Worm (Caenorhabditis elegans) whole organism, late embryonic: Measurements from ENCODE around the gene nas-11.

Experiments
- ahr-1 ChIP-seq: sonication (generic microtip); optimal IDR thresholded peaks from 2 replicates; lab custom pipeline; 2016; ENCODE audit warnings: missing genetic modification characterization, missing compliant biosample characterization
- ama-1 ChIP-seq: fragments of 150-350 bp; optimal IDR thresholded peaks from 2 replicates; lab custom pipeline; 2014
- ceh-14 ChIP-seq: sonication (generic microtip); optimal IDR thresholded peaks from 2 replicates; lab custom pipeline; 2016; ENCODE audit warnings: missing genotype, missing genetic modification characterization, missing compliant biosample characterization
- ceh-18 ChIP-seq: sonication (generic microtip); optimal IDR thresholded peaks from 2 replicates; lab custom pipeline; 2016; ENCODE audit warnings: missing genetic modification characterization, missing compliant biosample characterization
- ceh-22 ChIP-seq: sonication (generic microtip); optimal IDR thresholded peaks from 2 replicates; lab custom pipeline; 2017; ENCODE audit warnings: missing biosample characterization, missing genetic modification characterization
- ceh-24 ChIP-seq: sonication (generic microtip); optimal IDR thresholded peaks from 2 replicates; lab custom pipeline; 2016; ENCODE audit warnings: mild to moderate bottlenecking, missing genetic modification characterization, missing compliant biosample characterization
- ceh-31 ChIP-seq: sonication (generic microtip); optimal IDR thresholded peaks from 2 replicates; lab custom pipeline; 2016; ENCODE audit warnings: missing genetic modification characterization, missing compliant biosample characterization
- ceh-48 ChIP-seq: sonication (generic microtip); optimal IDR thresholded peaks from 2 replicates; lab custom pipeline; 2016; ENCODE audit warnings: missing genetic modification characterization, inconsistent platforms, missing compliant biosample characterization
- ceh-6 ChIP-seq: fragments of 200-800 bp; sonication (Bioruptor generic); optimal IDR thresholded peaks from 2 replicates; lab custom pipeline; 2018; ENCODE audit warnings: mild to moderate bottlenecking, missing genetic modification characterization, missing compliant biosample characterization
- dmd-4 ChIP-seq: sonication (generic microtip); optimal IDR thresholded peaks from 2 replicates; lab custom pipeline; 2016; ENCODE audit warnings: borderline replicate concordance, missing genetic modification characterization, missing compliant biosample characterization
- dve-1 ChIP-seq: sonication (generic microtip); optimal IDR thresholded peaks from 2 replicates; lab custom pipeline; 2017; ENCODE audit warnings: antibody characterized with exemption, mild to moderate bottlenecking, missing genetic modification characterization, missing compliant biosample characterization
- elt-2 ChIP-seq: sonication (generic microtip); optimal IDR thresholded peaks from 2 replicates; lab custom pipeline; 2016; ENCODE audit warnings: missing genetic modification reagents, missing genetic modification characterization, missing compliant biosample characterization
- eyg-1 ChIP-seq: sonication (generic microtip); optimal IDR thresholded peaks from 2 replicates; lab custom pipeline; 2016; ENCODE audit warnings: missing genotype, missing genetic modification characterization, missing compliant biosample characterization
- fkh-10 ChIP-seq: fragments of 150-350 bp; optimal IDR thresholded peaks from 2 replicates; lab custom pipeline; 2014; ENCODE audit warnings: missing biosample characterization, missing genetic modification reagents, missing genetic modification characterization
- fkh-6 ChIP-seq: sonication (generic microtip); optimal IDR thresholded peaks from 2 replicates; lab custom pipeline; 2016; ENCODE audit warnings: missing genetic modification characterization, missing compliant biosample characterization
- gmeb-2 ChIP-seq: sonication (generic microtip); optimal IDR thresholded peaks from 2 replicates; lab custom pipeline; 2016; ENCODE audit warnings: missing genetic modification characterization, inconsistent platforms, missing compliant biosample characterization
- hlh-15 ChIP-seq: sonication (generic microtip); optimal IDR thresholded peaks from 2 replicates; lab custom pipeline; 2016; ENCODE audit warnings: missing genetic modification characterization, missing compliant biosample characterization
- hlh-30 ChIP-seq: sonication (generic microtip); optimal IDR thresholded peaks from 2 replicates; lab custom pipeline; 2017; ENCODE audit warnings: antibody characterized with exemption, missing genetic modification characterization, missing compliant biosample characterization; ENCODE audit not compliant: insufficient read depth
- hlh-6 ChIP-seq: sonication (generic microtip); optimal IDR thresholded peaks from 2 replicates; lab custom pipeline; 2016; ENCODE audit warnings: missing genotype, missing genetic modification characterization, missing compliant biosample characterization
- lim-6 ChIP-seq: sonication (generic microtip); optimal IDR thresholded peaks from 2 replicates; lab custom pipeline; 2016; ENCODE audit warnings: missing genetic modification characterization, missing compliant biosample characterization
- mec-3 ChIP-seq: sonication (generic microtip); optimal IDR thresholded peaks from 2 replicates; lab custom pipeline; 2016; ENCODE audit warnings: borderline replicate concordance, missing genetic modification characterization, missing compliant biosample characterization
- npax-4 ChIP-seq: sonication (generic microtip); optimal IDR thresholded peaks from 2 replicates; lab custom pipeline; 2016; ENCODE audit warnings: missing genetic modification characterization, missing compliant biosample characterization
- odd-2 ChIP-seq: sonication (generic microtip); optimal IDR thresholded peaks from 2 replicates; lab custom pipeline; 2017; ENCODE audit warnings: antibody characterized with exemption, mild to moderate bottlenecking, missing genetic modification characterization, missing compliant biosample characterization
- pag-3 ChIP-seq: sonication (generic microtip); optimal IDR thresholded peaks from 2 replicates; lab custom pipeline; 2016; ENCODE audit warnings: missing compliant biosample characterization, missing genetic modification characterization, borderline replicate concordance
- pat-9 ChIP-seq: fragments of 200-800 bp; sonication (Bioruptor generic); optimal IDR thresholded peaks from 2 replicates; lab custom pipeline; 2018; ENCODE audit warnings: mild to moderate bottlenecking, missing genetic modification characterization, moderate library complexity, missing compliant biosample characterization
- pha-2 ChIP-seq: sonication (generic microtip); optimal IDR thresholded peaks from 2 replicates; lab custom pipeline; 2017; ENCODE audit warnings: mild to moderate bottlenecking, missing genetic modification characterization, missing compliant biosample characterization
- pha-4 ChIP-seq: fragments of 150-350 bp; optimal IDR thresholded peaks from 2 replicates; lab custom pipeline; 2018; ENCODE audit warnings: missing biosample characterization, missing genetic modification reagents, missing genetic modification characterization
- sox-4 ChIP-seq: sonication (generic microtip); optimal IDR thresholded peaks from 2 replicates; lab custom pipeline; 2017; ENCODE audit warnings: mild to moderate bottlenecking, missing genetic modification characterization, inconsistent platforms, missing compliant biosample characterization
- tbx-2 ChIP-seq: sonication (generic microtip); optimal IDR thresholded peaks from 2 replicates; lab custom pipeline; 2016; ENCODE audit warnings: missing genetic modification characterization, missing compliant biosample characterization
- tbx-7 ChIP-seq: sonication (generic microtip); optimal IDR thresholded peaks from 2 replicates; lab custom pipeline; 2016; ENCODE audit warnings: missing genotype, missing genetic modification characterization, missing compliant biosample characterization
- ttx-3 ChIP-seq: sonication (generic microtip); optimal IDR thresholded peaks from 2 replicates; lab custom pipeline; 2016; ENCODE audit warnings: missing genetic modification reagents, missing genetic modification characterization, missing compliant biosample characterization
- unc-42 ChIP-seq: sonication (generic microtip); optimal IDR thresholded peaks from 2 replicates; lab custom pipeline; 2016; ENCODE audit warnings: missing genotype, missing genetic modification characterization, missing compliant biosample characterization
- unc-55 ChIP-seq: sonication (generic microtip); optimal IDR thresholded peaks from 2 replicates; lab custom pipeline; 2017; ENCODE audit warnings: missing biosample characterization, missing genetic modification reagents, missing genetic modification characterization
- zip-5 ChIP-seq: sonication (generic microtip); optimal IDR thresholded peaks from 2 replicates; lab custom pipeline; 2016; ENCODE audit warnings: missing genetic modification characterization, missing compliant biosample characterization

Gene nas-11

ce11 chrX:6737329-6738008, 24.1 kb downstream of the nas-11 start (continued):
- TF ChIP-seq ttx-3 (tag; lab: Kevin White, UChicago) (no peak), npax-4 (tag; lab: Kevin White, UChicago) (no peak), odd-2 (tag; lab: Kevin White, UChicago) (no peak), hlh-15 (no peak), ceh-48 (no peak), pha-2 (tag; lab: Kevin White, UChicago) (no peak), fkh-6 (no peak), ama-1 (lab: Kevin White, UChicago) (no peak), pha-4 (tag; lab: Kevin White, UChicago) (no peak), tbx-7 (no peak), ceh-18 (tag; lab: Kevin White, UChicago) (peak; percentile 94), lim-6 (tag; lab: Kevin White, UChicago) (no peak), pat-9 (tag; lab: Kevin White, UChicago) (no peak), ceh-31 (peak; percentile 70), sox-4 (tag; lab: Kevin White, UChicago) (peak; percentile 1), ceh-14 (tag; lab: Kevin White, UChicago) (no peak), ceh-6 (GFP tag; lab: Kevin White, UChicago) (no peak), tbx-2 (peak; percentile 73)

ce11 chrX:6738535-6738934, 25.2 kb downstream of the nas-11 start:
- TF ChIP-seq eyg-1 (tag; lab: Kevin White, UChicago) (no peak), dmd-4 (tag; lab: Kevin White, UChicago) (no peak), pha-2 (tag; lab: Kevin White, UChicago) (no peak), elt-2 (tag; lab: Kevin White, UChicago) (no peak), odd-2 (tag; lab: Kevin White, UChicago) (no peak), unc-55 (no peak), dve-1 (tag; lab: Kevin White, UChicago) (no peak), ahr-1 (no peak), hlh-6 (tag; lab: Kevin White, UChicago) (no peak), fkh-10 (GFP tag; lab: Kevin White, UChicago) (no peak), ceh-24 (no peak), zip-5 (tag; lab: Kevin White, UChicago) (no peak), ceh-22 (tag; lab: Kevin White, UChicago) (no peak), pag-3 (no peak), mec-3 (tag; lab: Kevin White, UChicago) (no peak), pat-9 (tag; lab: Kevin White, UChicago) (no peak), ceh-31 (no peak)

ce11 chrX:6739034-6740008, 25.9 kb downstream of the nas-11 start:
- TF ChIP-seq unc-42 (tag; lab: Kevin White, UChicago) (peak; percentile 74), hlh-30 (peak; percentile 6), gmeb-2 (tag; lab: Kevin White, UChicago) (no peak)
- TF ChIP-seq, all 69 proteins: peak for 2
